Worm (Caenorhabditis elegans): ENCODE data around the gene crp-1.

crp-1 gene

ce11 chrV:10472901-10473774, 5.2 kb upstream of the crp-1 start:
- TF ChIP-seq Y55F3AM.14 (GFP tag; optimal IDR thresholded peaks at IDR 0.05) (peak; percentile 21), unc-55 (GFP tag; optimal IDR thresholded peaks at IDR 0.05) (no peak), sma-9 (GFP tag; optimal IDR thresholded peaks at IDR 0.05) (peak; percentile 36), sma-9 (tag; optimal IDR thresholded peaks at IDR 0.05) (no peak), sma-3 (GFP tag; optimal IDR thresholded peaks at IDR 0.05) (no peak), gmeb-1 (tag; optimal IDR thresholded peaks at IDR 0.05) (no peak), nhr-21 (tag; optimal IDR thresholded peaks at IDR 0.05) (peak; percentile 43), F13H6.1 (tag; optimal IDR thresholded peaks at IDR 0.05) (no peak)

- no peak for TF ChIP-seq ama-1 (optimal IDR thresholded peaks at IDR 0.05)
- TF ChIP-seq nhr-23 (tag; optimal IDR thresholded peaks at IDR 0.05): no peak
- TF ChIP-seq ztf-4 (tag; optimal IDR thresholded peaks at IDR 0.05): no peak
- TF ChIP-seq unc-62 (GFP tag; optimal IDR thresholded peaks at IDR 0.05): no peak
- no peak for TF ChIP-seq egl-27 (tag; optimal IDR thresholded peaks at IDR 0.05)
- TF ChIP-seq skn-1 (tag; optimal IDR thresholded peaks at IDR 0.05): no peak
- TF ChIP-seq nhr-237 (tag; optimal IDR thresholded peaks at IDR 0.05): no peak
- TF ChIP-seq blmp-1 (tag; optimal IDR thresholded peaks at IDR 0.05; ENCODE audit: insufficient read depth): no peak
- no peak for TF ChIP-seq ZK546.5 (tag; optimal IDR thresholded peaks at IDR 0.05)
- TF ChIP-seq lin-13 (GFP tag; optimal IDR thresholded peaks at IDR 0.05): no peak
- no peak for TF ChIP-seq nhr-6 (tag; optimal IDR thresholded peaks at IDR 0.05)
- no peak for TF ChIP-seq alr-1 (tag; optimal IDR thresholded peaks at IDR 0.05)
- TF ChIP-seq mbf-1 (tag; optimal IDR thresholded peaks at IDR 0.05): no peak
- TF ChIP-seq nhr-25 (tag; optimal IDR thresholded peaks at IDR 0.05): no peak
- no peak for TF ChIP-seq nhr-11 (tag; optimal IDR thresholded peaks at IDR 0.05)
- TF ChIP-seq nhr-12 (tag; optimal IDR thresholded peaks at IDR 0.05): no peak
- no peak for TF ChIP-seq elt-1 (tag; optimal IDR thresholded peaks at IDR 0.05)
- TF ChIP-seq crh-2 (tag; optimal IDR thresholded peaks at IDR 0.05): no peak
These were observed 4.3 kb upstream of the crp-1 start for ce11 chrV:10474040-10474439.

- TF ChIP-seq skn-1 (tag; optimal IDR thresholded peaks at IDR 0.05) (no peak), ceh-16 (tag; optimal IDR thresholded peaks at IDR 0.05) (no peak), dmd-4 (tag; optimal IDR thresholded peaks at IDR 0.05) (no peak), Y55F3AM.14 (GFP tag; optimal IDR thresholded peaks at IDR 0.05) (no peak), F13H6.1 (tag; optimal IDR thresholded peaks at IDR 0.05) (no peak), sma-9 (GFP tag; optimal IDR thresholded peaks at IDR 0.05) (no peak), sma-9 (tag; optimal IDR thresholded peaks at IDR 0.05) (no peak), egl-27 (tag; optimal IDR thresholded peaks at IDR 0.05) (no peak), peb-1 (tag; optimal IDR thresholded peaks at IDR 0.05) (no peak), nhr-11 (tag; optimal IDR thresholded peaks at IDR 0.05) (no peak), ama-1 (optimal IDR thresholded peaks at IDR 0.05) (no peak), mab-5 (tag; optimal IDR thresholded peaks at IDR 0.05) (no peak), sem-4 (tag; optimal IDR thresholded peaks at IDR 0.05) (no peak), nhr-6 (tag; optimal IDR thresholded peaks at IDR 0.05) (no peak)
These were observed 2.9 kb upstream of the crp-1 start for ce11 chrV:10475421-10475820.

DNA sequence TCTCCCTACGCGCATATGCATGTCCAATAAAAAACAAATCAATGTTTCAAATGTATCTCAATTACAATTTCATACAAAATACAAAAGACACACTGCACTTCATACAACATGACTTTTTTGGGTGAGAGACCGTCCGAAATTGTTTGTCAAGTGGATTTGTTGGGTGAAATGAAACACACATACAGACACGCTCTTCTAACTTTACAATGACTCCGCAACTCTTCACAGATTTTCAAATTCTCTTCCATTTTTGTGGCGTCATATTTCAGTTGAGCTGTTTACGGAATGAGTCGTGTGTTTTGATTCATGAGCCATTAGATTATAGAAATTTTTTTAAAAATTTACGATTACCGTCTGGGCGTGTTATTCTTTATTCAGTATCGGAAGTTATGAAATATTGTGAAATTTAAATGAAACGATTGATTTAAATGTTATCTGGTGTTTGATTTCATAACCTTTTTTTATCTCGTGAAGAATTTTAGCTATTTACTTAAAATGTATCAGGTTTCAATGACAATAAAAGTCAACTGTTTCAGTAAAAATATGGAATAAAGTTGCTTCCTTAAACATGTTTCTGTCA, 1.4 kb upstream of the crp-1 start:
- TF ChIP-seq zag-1 (tag; optimal IDR thresholded peaks at IDR 0.05): no peak
- TF ChIP-seq Y55F3AM.14 (GFP tag; optimal IDR thresholded peaks at IDR 0.05): peak; percentile 50
- TF ChIP-seq ama-1 (optimal IDR thresholded peaks at IDR 0.05): peak; percentile 87
- TF ChIP-seq C34F6.9 (tag; optimal IDR thresholded peaks at IDR 0.05): peak; percentile 23
- no peak for TF ChIP-seq mbf-1 (tag; optimal IDR thresholded peaks at IDR 0.05)
- no peak for TF ChIP-seq unc-39 (tag; optimal IDR thresholded peaks at IDR 0.05)
- peak in 1 of 2 experiments; percentile 4 for TF ChIP-seq lsy-2 (tag; optimal IDR thresholded peaks at IDR 0.05)
- peak; percentile 65 for TF ChIP-seq nhr-129 (tag; optimal IDR thresholded peaks at IDR 0.05)
- TF ChIP-seq nhr-25 (tag; optimal IDR thresholded peaks at IDR 0.05): peak; percentile 12

Data from whole organism, L2 larva.